Fruit fly (Drosophila melanogaster) S2 (cell line): ENCODE results near the gene CG45413.

ENCODE experiments used
- CG8478 ChIP-seq: fragments of >200 bp; optimal IDR thresholded peaks from 2 replicates; lab custom pipeline; 2018
- CTCF ChIP-seq, 2 experiments: fragments of >200 bp; optimal IDR thresholded peaks; 2 replicates each; lab custom pipeline; 2018

DNA sequence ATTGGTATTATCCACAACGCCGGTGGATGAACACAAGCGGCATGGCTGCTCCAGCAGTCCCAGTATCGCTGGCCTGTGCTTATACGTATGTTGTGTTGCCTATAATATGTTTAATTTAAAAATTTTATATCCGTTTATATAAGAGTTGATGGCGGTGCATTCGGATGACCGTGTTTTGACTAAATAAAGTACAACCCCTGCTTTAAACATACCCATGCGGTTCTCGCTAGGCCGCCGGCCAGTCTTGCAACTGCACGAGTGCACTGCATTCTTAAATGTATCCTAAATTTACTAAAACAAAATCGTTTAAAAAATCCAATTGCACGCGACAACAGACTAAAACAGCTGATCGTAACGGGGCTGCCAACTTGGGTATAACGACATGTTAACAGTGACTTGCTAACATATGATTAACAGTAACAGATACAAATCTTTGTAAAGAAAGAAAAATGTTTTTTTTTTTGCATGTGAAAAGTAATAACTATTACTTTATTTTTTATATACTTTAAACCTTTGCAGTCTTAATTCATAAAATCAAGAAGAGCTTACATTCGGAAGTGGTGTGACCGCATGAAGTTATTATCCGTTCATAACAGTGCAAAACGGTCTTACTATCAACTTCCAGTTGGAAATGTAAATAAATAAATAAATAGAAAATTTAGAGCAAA, 26.1 kb upstream of the CG45413 start, which contains the start of the genes Uqcc1 and Surf1:
- TF ChIP-seq CG8478 = no peak
- TF ChIP-seq CTCF (optimal IDR thresholded peaks at IDR 0.05; lab: Kevin White, UChicago) = no peak
